Fruit fly (Drosophila melanogaster) Kc167 (cell line): ENCODE results near the gene NimB3.

ENCODE experiments used
- Myc ChIP-seq: fragments of >200 bp; optimal IDR thresholded peaks from 2 replicates; lab custom pipeline; 2017; ENCODE audit warnings: missing external identifiers
- h ChIP-seq: fragments of >200 bp; optimal IDR thresholded peaks from 3 replicates; lab custom pipeline; 2018; ENCODE audit warnings: missing external identifiers
- insv ChIP-seq: fragments of >200 bp; optimal IDR thresholded peaks from 3 replicates; lab custom pipeline; 2018; ENCODE audit warnings: missing external identifiers
- psq ChIP-seq: fragments of >200 bp; optimal IDR thresholded peaks from 2 replicates; lab custom pipeline; 2017; ENCODE audit warnings: missing external identifiers

- TF ChIP-seq psq (lab: Kevin White, UChicago) (no peak), h (no peak), insv (no peak), Myc (lab: Kevin White, UChicago) (no peak)
Measured at dm6 chr2L:14007801-14008200, 40.0 kb upstream of the NimB3 start, which contains the start of gene CG42692.
